Worm (Caenorhabditis elegans): ENCODE measurements around the gene C36A4.10.

Gene C36A4.10

DNA sequence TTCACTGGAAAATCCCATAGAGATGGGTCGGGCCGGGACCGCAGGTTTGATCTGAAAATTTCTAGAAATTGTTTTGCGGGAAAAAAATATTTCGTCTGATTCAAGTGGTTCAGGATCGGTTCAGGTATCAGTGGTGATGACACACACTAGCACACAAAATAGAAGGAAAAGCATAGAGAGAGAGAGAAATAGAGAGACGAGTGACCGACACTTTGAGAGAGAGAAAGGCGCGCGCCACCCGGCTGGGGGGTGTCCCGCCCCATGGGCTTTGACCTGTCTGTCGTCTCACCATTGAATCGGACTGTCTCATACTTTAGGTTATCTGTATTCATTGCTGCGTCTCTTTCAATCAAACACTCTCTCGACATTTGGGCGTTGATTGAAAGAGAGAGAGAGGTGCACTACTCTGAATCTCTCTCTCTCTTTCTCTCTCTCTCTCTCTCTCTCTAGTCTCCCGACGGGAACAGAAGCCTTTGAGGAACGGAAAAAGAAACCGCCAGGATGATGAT, 44.8 kb downstream of the C36A4.10 start, which contains the start of gene acy-3 (continued):
- TF ChIP-seq fos-1 (tag; optimal IDR thresholded peaks at IDR 0.05) = no peak
- no peak for TF ChIP-seq fkh-10 (GFP tag; optimal IDR thresholded peaks at IDR 0.05)
- TF ChIP-seq Y48G9A.11 (GFP tag; IDR thresholded peaks at IDR 0.05) = no peak

DNA sequence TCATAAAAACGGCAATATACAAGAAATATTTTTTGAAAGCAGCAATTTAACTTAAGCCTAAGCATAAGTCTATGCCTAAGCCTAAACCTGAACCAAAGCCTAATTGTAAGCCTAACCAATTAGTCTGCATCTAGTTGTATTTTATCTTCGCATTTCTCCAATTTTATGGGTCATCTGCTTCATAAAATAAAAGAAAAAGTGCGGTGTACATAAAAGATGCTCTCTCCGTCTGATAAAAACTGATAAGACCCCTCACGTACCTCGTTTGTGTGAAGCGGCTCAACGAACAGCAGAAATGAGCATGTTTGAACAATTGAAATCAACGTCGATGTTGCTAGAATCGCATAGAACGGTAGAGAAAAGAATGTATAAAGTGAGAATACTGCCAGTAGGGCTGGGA, 46.2 kb downstream of the C36A4.10 start:
- no peak for TF ChIP-seq ztf-7 (tag; optimal IDR thresholded peaks at IDR 0.05)
- no peak for TF ChIP-seq dmd-8 (GFP tag; IDR thresholded peaks at IDR 0.05)
- no peak for TF ChIP-seq nhr-237 (tag; optimal IDR thresholded peaks at IDR 0.05)
- TF ChIP-seq R02D3.7 (tag; optimal IDR thresholded peaks at IDR 0.05) = no peak
- TF ChIP-seq tag-97 (GFP tag; IDR thresholded peaks at IDR 0.05) = no peak
- no peak for TF ChIP-seq zip-2 (tag; optimal IDR thresholded peaks at IDR 0.05)
- no peak for TF ChIP-seq daf-16 (GFP tag; optimal IDR thresholded peaks at IDR 0.05)
- peak; percentile 21 for TF ChIP-seq daf-16 (tag; optimal IDR thresholded peaks at IDR 0.05)
- no peak for TF ChIP-seq fos-1 (tag; optimal IDR thresholded peaks at IDR 0.05)
- TF ChIP-seq spr-3 (GFP tag; optimal IDR thresholded peaks at IDR 0.05) = no peak
- TF ChIP-seq dmd-6 (GFP tag; IDR thresholded peaks at IDR 0.05) = 0 out of 2 replicates have a peak, but pooled peaks have one; percentile 9
- no peak for TF ChIP-seq nhr-6 (tag; optimal IDR thresholded peaks at IDR 0.05)
- TF ChIP-seq ceh-44 (GFP tag; IDR thresholded peaks at IDR 0.05) = no peak
- TF ChIP-seq dmd-9 (GFP tag; IDR thresholded peaks at IDR 0.05) = no peak
- TF ChIP-seq Y75B8A.6 (GFP tag; IDR thresholded peaks at IDR 0.05) = no peak
- TF ChIP-seq nhr-28 (tag; optimal IDR thresholded peaks at IDR 0.05) = peak; percentile 34
- peak; percentile 57 for TF ChIP-seq dve-1 (tag; optimal IDR thresholded peaks at IDR 0.05; ENCODE audit: insufficient read depth)
- no peak for TF ChIP-seq nhr-48 (tag; optimal IDR thresholded peaks at IDR 0.05)
- no peak for TF ChIP-seq ces-1 (GFP tag; optimal IDR thresholded peaks at IDR 0.05)
- TF ChIP-seq nhr-76 (tag; optimal IDR thresholded peaks at IDR 0.05) = no peak
- TF ChIP-seq pqm-1 (tag; optimal IDR thresholded peaks at IDR 0.05) = peak; percentile 81
- no peak for TF ChIP-seq lin-38 (GFP tag; IDR thresholded peaks at IDR 0.05)
- TF ChIP-seq unc-39 (tag; optimal IDR thresholded peaks at IDR 0.05) = no peak
- TF ChIP-seq hlh-30 (tag; optimal IDR thresholded peaks at IDR 0.05; ENCODE audit: insufficient read depth) = no peak
- TF ChIP-seq php-3 (GFP tag; IDR thresholded peaks at IDR 0.05) = peak; percentile 66; the same call in 1 of the 2 replicates
- peak; percentile 45 for TF ChIP-seq hlh-11 (tag; optimal IDR thresholded peaks at IDR 0.05)
- TF ChIP-seq zfp-3 (GFP tag; conservative IDR thresholded peaks at IDR 0.05) = no peak
- no peak for TF ChIP-seq rbr-2 (tag; optimal IDR thresholded peaks at IDR 0.05)
- TF ChIP-seq sdz-12 (GFP tag; optimal IDR thresholded peaks at IDR 0.05) = no peak
- no peak for TF ChIP-seq egl-43 (GFP tag; IDR thresholded peaks at IDR 0.05)

DNA sequence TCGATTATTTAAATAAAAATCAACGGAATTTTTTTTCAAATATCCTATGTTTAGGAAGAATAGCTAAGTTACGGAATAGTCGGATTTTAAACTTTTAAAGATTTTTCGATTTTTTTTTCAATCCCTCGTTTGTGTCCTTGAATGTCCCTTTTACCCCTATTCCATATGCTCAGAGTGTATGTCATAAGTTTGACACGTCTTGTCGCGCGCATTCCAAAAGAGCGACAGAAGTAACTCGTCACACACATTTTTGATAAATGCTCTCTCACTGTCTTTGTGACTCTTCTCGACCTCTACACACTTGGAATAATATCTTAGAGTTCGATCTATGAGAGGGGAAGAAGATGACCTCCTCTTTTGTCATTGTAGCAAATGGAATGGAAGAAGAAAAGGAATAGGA, 47.4 kb downstream of the C36A4.10 start:
- TF ChIP-seq hlh-30 (tag; optimal IDR thresholded peaks at IDR 0.05; ENCODE audit: insufficient read depth) = peak; percentile 35
- no peak for TF ChIP-seq sdz-12 (GFP tag; optimal IDR thresholded peaks at IDR 0.05)
- no peak for TF ChIP-seq nhr-28 (tag; optimal IDR thresholded peaks at IDR 0.05)
- peak in 1 of 2 experiments; percentile 96 for TF ChIP-seq unc-62 (GFP tag; optimal IDR thresholded peaks at IDR 0.05 in 1 of 2)
- no peak for TF ChIP-seq unc-62 (tag; optimal IDR thresholded peaks at IDR 0.05)

DNA sequence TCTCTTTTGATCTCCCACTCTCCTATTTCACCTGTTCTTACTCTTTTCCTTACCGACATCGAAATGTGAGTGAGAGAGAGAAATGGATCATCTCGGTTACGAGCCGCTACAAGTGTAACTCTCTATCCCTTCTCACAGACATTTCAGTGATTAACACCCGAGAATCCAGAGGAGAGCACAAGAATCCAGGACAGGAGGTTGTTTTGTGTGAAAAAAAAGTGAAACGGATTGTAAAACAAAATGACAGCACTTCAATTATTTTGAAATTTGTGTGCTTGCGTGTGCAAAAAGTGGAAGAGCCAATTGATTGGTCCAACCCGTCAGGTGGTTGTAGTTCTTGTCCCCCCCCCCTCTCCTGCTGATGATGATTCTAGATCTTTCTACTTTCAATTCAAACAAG, 48.4 kb downstream of the C36A4.10 start:
- TF ChIP-seq fos-1 (tag; optimal IDR thresholded peaks at IDR 0.05) = no peak
- no peak for TF ChIP-seq madf-9 (GFP tag; conservative IDR thresholded peaks at IDR 0.05)
- peak; percentile 94 for TF ChIP-seq aha-1 (tag)
- no peak for TF ChIP-seq nhr-6 (tag; optimal IDR thresholded peaks at IDR 0.05)
- TF ChIP-seq lin-15B (tag; optimal IDR thresholded peaks at IDR 0.05) = no peak
- peak; percentile 23 for TF ChIP-seq hlh-30 (tag; optimal IDR thresholded peaks at IDR 0.05; ENCODE audit: insufficient read depth)
- no peak for TF ChIP-seq zip-2 (tag; optimal IDR thresholded peaks at IDR 0.05)
- TF ChIP-seq nhr-28 (tag; optimal IDR thresholded peaks at IDR 0.05) = peak; percentile 24
- TF ChIP-seq nhr-11 (tag; optimal IDR thresholded peaks at IDR 0.05) = peak; percentile 73
- TF ChIP-seq hlh-11 (tag; optimal IDR thresholded peaks at IDR 0.05) = peak; percentile 46
- no peak for TF ChIP-seq zfp-2 (tag; optimal IDR thresholded peaks at IDR 0.05)
- peak in 1 of 2 experiments; percentile 84 for TF ChIP-seq daf-16 (GFP tag; optimal IDR thresholded peaks at IDR 0.05)
- no peak for TF ChIP-seq daf-16 (tag; optimal IDR thresholded peaks at IDR 0.05)
